Fruit fly (Drosophila melanogaster): ENCODE data around the gene eIF2beta.

eIF2beta gene

DNA sequence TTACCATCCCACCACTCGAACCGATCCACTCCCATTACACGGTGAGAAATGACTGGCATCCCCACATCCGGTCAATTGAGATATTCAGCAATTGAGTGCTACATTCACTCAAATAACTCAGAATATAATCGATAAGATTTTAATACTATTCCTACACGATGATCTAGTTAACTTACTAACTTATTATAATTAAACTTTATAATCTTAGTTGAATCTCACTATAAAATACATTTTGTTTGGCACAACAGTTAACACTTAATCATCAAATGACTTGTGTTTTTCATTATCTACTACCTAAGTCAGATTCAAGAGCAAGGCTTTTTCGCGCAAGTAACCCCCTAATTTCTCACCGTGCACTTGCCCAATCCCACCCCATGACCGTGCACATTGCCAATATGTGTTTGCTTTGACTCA lies 31.2 kb downstream of the eIF2beta start (continued):
- TF ChIP-seq CG12071 (GFP tag; optimal IDR thresholded peaks at IDR 0.05) (no peak), danr (GFP tag; IDR thresholded peaks at IDR 0.05) (no peak), lmd (GFP tag; IDR thresholded peaks at IDR 0.05) (no peak), CG7839 (tag; optimal IDR thresholded peaks at IDR 0.05) (peak; percentile 59), wor (GFP tag; IDR thresholded peaks at IDR 0.05) (no peak), Stat92E (GFP tag; optimal IDR thresholded peaks at IDR 0.05) (no peak), CG4360 (GFP tag; IDR thresholded peaks at IDR 0.05) (no peak), CG8388 (GFP tag; optimal IDR thresholded peaks at IDR 0.05) (peak; percentile 48), stwl (tag; optimal IDR thresholded peaks at IDR 0.05) (no peak), trh (GFP tag; optimal IDR thresholded peaks at IDR 0.05) (no peak), CG13775 (GFP tag; optimal IDR thresholded peaks at IDR 0.05) (peak; percentile 13), CG3838 (GFP tag; optimal IDR thresholded peaks at IDR 0.05) (no peak), CG3065 (GFP tag; optimal IDR thresholded peaks at IDR 0.05) (no peak), CG17912 (GFP tag; optimal IDR thresholded peaks at IDR 0.05) (no peak), Sin3A (optimal IDR thresholded peaks at IDR 0.05) (no peak), sisA (GFP tag; IDR thresholded peaks at IDR 0.05) (no peak), sim (GFP tag; IDR thresholded peaks at IDR 0.05) (no peak), salm (tag; optimal IDR thresholded peaks at IDR 0.05) (no peak), corto (GFP tag; optimal IDR thresholded peaks at IDR 0.05) (peak; percentile 60), vvl (GFP tag; IDR thresholded peaks at IDR 0.05) (0 out of 2 replicates have a peak, but pooled peaks have one; percentile 19), Aef1 (GFP tag; IDR thresholded peaks at IDR 0.05) (no peak), otp (GFP tag; IDR thresholded peaks at IDR 0.05) (no peak), CG12155 (GFP tag; optimal IDR thresholded peaks at IDR 0.05) (no peak), CG2120 (GFP tag; optimal IDR thresholded peaks at IDR 0.05) (peak; percentile 32), row (GFP tag; IDR thresholded peaks at IDR 0.05) (peak; percentile 42; the same call in 2 of the 3 replicates), Neu2 (GFP tag; optimal IDR thresholded peaks at IDR 0.05; ENCODE audit: borderline replicate concordance) (no peak), ato (GFP tag; IDR thresholded peaks at IDR 0.05; ENCODE audit: partially characterized antibody) (no peak), Fer3 (tag; optimal IDR thresholded peaks at IDR 0.05) (no peak), sqz (GFP tag; optimal IDR thresholded peaks at IDR 0.05) (no peak), CG9817 (tag; optimal IDR thresholded peaks at IDR 0.05) (no peak), CG7372 (GFP tag; IDR thresholded peaks at IDR 0.05) (no peak), CG14667 (GFP tag; IDR thresholded peaks at IDR 0.05) (0 out of 2 replicates have a peak, but pooled peaks have one; percentile 31), Usf (GFP tag; optimal IDR thresholded peaks at IDR 0.05) (peak; percentile 34), HLH54F (GFP tag; optimal IDR thresholded peaks at IDR 0.05) (no peak), Lpt (GFP tag; optimal IDR thresholded peaks at IDR 0.05) (no peak), CG8478 (optimal IDR thresholded peaks at IDR 0.05) (no peak), NC2α (GFP tag; optimal IDR thresholded peaks at IDR 0.05) (no peak), CG17612 (GFP tag; IDR thresholded peaks at IDR 0.05) (no peak), az2 (GFP tag; optimal IDR thresholded peaks at IDR 0.05) (peak; percentile 35), CG9609 (GFP tag; optimal IDR thresholded peaks at IDR 0.05) (no peak), insv (GFP tag; optimal IDR thresholded peaks at IDR 0.05) (no peak), unpg (GFP tag; optimal IDR thresholded peaks at IDR 0.05) (peak; percentile 32), bbx (GFP tag; IDR thresholded peaks at IDR 0.05; ENCODE audit: partially characterized antibody) (no peak), CG6813 (GFP tag; optimal IDR thresholded peaks at IDR 0.05) (peak; percentile 30), Camta (GFP tag; optimal IDR thresholded peaks at IDR 0.05) (no peak), H2.0 (GFP tag; IDR thresholded peaks at IDR 0.05) (no peak), CG9727 (GFP tag; optimal IDR thresholded peaks at IDR 0.05) (peak; percentile 47), CG30403 (GFP tag; optimal IDR thresholded peaks at IDR 0.05) (peak; percentile 63), CG7271 (tag; optimal IDR thresholded peaks at IDR 0.05) (no peak), CG7556 (GFP tag; optimal IDR thresholded peaks at IDR 0.05) (peak; percentile 56), pfk (GFP tag; optimal IDR thresholded peaks at IDR 0.05) (no peak), Dp (GFP tag; optimal IDR thresholded peaks at IDR 0.05) (no peak)
